Worm (Caenorhabditis elegans): ENCODE results near the gene srh-211.

DNA sequence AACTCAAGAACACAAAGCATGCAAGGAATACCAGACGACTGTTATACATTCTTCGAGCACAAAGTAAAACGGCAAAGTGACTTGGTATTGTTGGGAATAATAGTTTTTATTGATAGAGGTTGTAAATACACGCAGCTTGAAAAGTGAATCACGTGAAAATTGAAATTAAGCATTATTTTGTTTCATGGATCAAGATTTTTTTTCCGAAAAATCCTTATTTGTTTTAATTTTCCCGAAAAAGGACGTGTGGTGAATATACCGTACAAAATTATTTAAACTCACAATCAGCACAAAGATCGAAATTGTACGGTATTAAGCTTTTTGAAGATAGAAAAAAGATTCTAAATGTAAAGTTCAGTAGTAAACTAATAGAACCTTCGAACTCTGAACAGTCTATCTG is 28.7 kb upstream of the srh-211 start, which contains the start of gene clc-18:
- no peak for TF ChIP-seq Y53F4B.3 (GFP tag; IDR thresholded peaks at IDR 0.05)
- TF ChIP-seq lsy-27 (tag; optimal IDR thresholded peaks at IDR 0.05; ENCODE audit: borderline replicate concordance, insufficient read depth): no peak
- TF ChIP-seq lsl-1 (GFP tag; optimal IDR thresholded peaks at IDR 0.05): no peak
- TF ChIP-seq nhr-179 (tag; optimal IDR thresholded peaks at IDR 0.05): no peak
- TF ChIP-seq ztf-25 (GFP tag; IDR thresholded peaks at IDR 0.05): no peak
- TF ChIP-seq efl-1 (GFP tag; optimal IDR thresholded peaks at IDR 0.05): no peak
- TF ChIP-seq chd-7 (tag; optimal IDR thresholded peaks at IDR 0.05): no peak
- TF ChIP-seq ets-4 (GFP tag; optimal IDR thresholded peaks at IDR 0.05): no peak
